Fruit fly (Drosophila melanogaster) whole organism, pupa: ENCODE data around the gene RpS13.

Source experiments
- CG10348 ChIP-seq: fragments of 200-800 bp; sonication (Bioruptor generic); IDR thresholded peaks from 2 replicates; pipeline ENCODE4 v1.3.6; 2022; ENCODE audit warnings: missing biosample characterization, missing genetic modification characterization
- CG12605 ChIP-seq: fragments of 200-800 bp; sonication (Bioruptor generic); IDR thresholded peaks from 2 replicates; pipeline ENCODE4 v1.3.6; 2022; ENCODE audit warnings: missing biosample characterization, missing genetic modification characterization
- CG13204 ChIP-seq: fragments of 200-800 bp; sonication (Bioruptor generic); optimal IDR thresholded peaks from 2 replicates; lab custom pipeline; 2018; ENCODE audit warnings: missing biosample characterization, mild to moderate bottlenecking, missing genetic modification characterization, moderate library complexity
- CG14655 ChIP-seq: fragments of 200-800 bp; sonication (Bioruptor generic); optimal IDR thresholded peaks from 3 replicates; lab custom pipeline; 2017; ENCODE audit warnings: mild to moderate bottlenecking, missing biosample characterization, missing genetic modification reagents, missing genetic modification characterization
- CG15710 ChIP-seq: fragments of 200-800 bp; sonication (Bioruptor generic); optimal IDR thresholded peaks from 2 replicates; lab custom pipeline; 2018; ENCODE audit warnings: missing biosample characterization, mild to moderate bottlenecking, missing genetic modification characterization, moderate library complexity
- CG17806 ChIP-seq: fragments of 200-800 bp; sonication (Bioruptor generic); optimal IDR thresholded peaks from 2 replicates; lab custom pipeline; 2018; ENCODE audit warnings: missing biosample characterization, mild to moderate bottlenecking, missing genetic modification characterization, moderate library complexity
- CG32121 ChIP-seq: fragments of 200-800 bp; sonication (Bioruptor generic); IDR thresholded peaks from 2 replicates; pipeline ENCODE4 v1.3.6; 2022; ENCODE audit warnings: missing biosample characterization, missing genetic modification characterization
- CG34367 ChIP-seq: fragments of 200-800 bp; sonication (Bioruptor generic); optimal IDR thresholded peaks from 2 replicates; lab custom pipeline; 2018; ENCODE audit warnings: missing biosample characterization, mild to moderate bottlenecking, missing genetic modification characterization
- CG4496 ChIP-seq: fragments of 200-800 bp; sonication (Bioruptor generic); IDR thresholded peaks from 3 replicates; pipeline ENCODE4 v1.3.6; 2022; ENCODE audit warnings: missing biosample characterization, missing genetic modification characterization
- CG8159 ChIP-seq: fragments of 200-800 bp; sonication (Bioruptor generic); optimal IDR thresholded peaks from 3 replicates; lab custom pipeline; 2018; ENCODE audit warnings: missing biosample characterization, mild to moderate bottlenecking, missing genetic modification characterization, moderate library complexity
- CG8301 ChIP-seq: fragments of 200-800 bp; sonication (Bioruptor generic); optimal IDR thresholded peaks from 2 replicates; lab custom pipeline; 2018; ENCODE audit warnings: missing biosample characterization, mild to moderate bottlenecking, missing genetic modification characterization
- CG9948 ChIP-seq: fragments of 200-800 bp; sonication (Bioruptor generic); optimal IDR thresholded peaks from 2 replicates; lab custom pipeline; 2018; ENCODE audit warnings: missing biosample characterization, mild to moderate bottlenecking, missing genetic modification characterization, moderate library complexity
- D1 ChIP-seq: fragments of 200-800 bp; sonication (Bioruptor generic); optimal IDR thresholded peaks from 2 replicates; lab custom pipeline; 2018; ENCODE audit warnings: missing biosample characterization, mild to moderate bottlenecking, missing genetic modification characterization, moderate library complexity
- EcR ChIP-seq: fragments of 200-800 bp; sonication (Bioruptor generic); optimal IDR thresholded peaks from 3 replicates; lab custom pipeline; 2019; ENCODE audit warnings: missing biosample characterization, missing genetic modification characterization, mild to moderate bottlenecking, moderate library complexity, missing genetic modification reagents
- Ets98B ChIP-seq: fragments of 200-800 bp; sonication (Bioruptor generic); IDR thresholded peaks from 2 replicates; pipeline ENCODE4 v1.3.6; 2022; ENCODE audit warnings: missing biosample characterization, missing genetic modification characterization
- Pif1A ChIP-seq: fragments of 200-800 bp; sonication (Bioruptor generic); optimal IDR thresholded peaks from 3 replicates; lab custom pipeline; 2016; ENCODE audit warnings: missing biosample characterization, missing genetic modification characterization
- Pif1B ChIP-seq: fragments of 200-800 bp; sonication (Bioruptor generic); optimal IDR thresholded peaks from 3 replicates; lab custom pipeline; 2016; ENCODE audit warnings: missing biosample characterization, missing genetic modification characterization
- Snoo ChIP-seq: fragments of 200-800 bp; sonication (Bioruptor generic); optimal IDR thresholded peaks from 3 replicates; lab custom pipeline; 2017; ENCODE audit warnings: missing biosample characterization, mild to moderate bottlenecking, missing genetic modification characterization, inconsistent platforms
- fd96Ca ChIP-seq: fragments of 200-800 bp; sonication (Bioruptor generic); IDR thresholded peaks from 3 replicates; pipeline ENCODE4 v1.3.6; 2022; ENCODE audit warnings: missing biosample characterization, missing genetic modification characterization
- gl ChIP-seq: fragments of 200-800 bp; sonication (Bioruptor generic); optimal IDR thresholded peaks from 2 replicates; lab custom pipeline; 2018; ENCODE audit warnings: missing biosample characterization, mild to moderate bottlenecking, missing genetic modification characterization
- rn ChIP-seq: fragments of 200-800 bp; sonication (Bioruptor generic); IDR thresholded peaks from 2 replicates; pipeline ENCODE4 v1.3.6; 2022; ENCODE audit warnings: missing biosample characterization, missing genetic modification characterization

RpS13 gene

dm6 chr2L:8333624-8334023 is 30.8 kb downstream of the RpS13 start:
- TF ChIP-seq CG13204 (no peak), CG12605 (GFP tag; lab: Robert Waterston, UW) (no peak), CG34367 (tag; lab: Kevin White, UChicago) (no peak), CG32121 (GFP tag; lab: Robert Waterston, UW) (no peak), CG10348 (GFP tag; lab: Robert Waterston, UW) (no peak), fd96Ca (GFP tag; lab: Robert Waterston, UW) (no peak), EcR (GFP tag; lab: Kevin White, UChicago) (no peak), CG17806 (no peak), Snoo (tag; lab: Kevin White, UChicago) (no peak)

dm6 chr2L:8333185-8333584 is 31.3 kb downstream of the RpS13 start:
- TF ChIP-seq D1 (no peak), CG10348 (GFP tag; lab: Robert Waterston, UW) (no peak), CG4496 (GFP tag; lab: Robert Waterston, UW) (no peak), Pif1A (GFP tag; lab: Kevin White, UChicago) (no peak), CG32121 (GFP tag; lab: Robert Waterston, UW) (no peak), CG14655 (GFP tag; lab: Kevin White, UChicago) (no peak), fd96Ca (GFP tag; lab: Robert Waterston, UW) (no peak)

DNA sequence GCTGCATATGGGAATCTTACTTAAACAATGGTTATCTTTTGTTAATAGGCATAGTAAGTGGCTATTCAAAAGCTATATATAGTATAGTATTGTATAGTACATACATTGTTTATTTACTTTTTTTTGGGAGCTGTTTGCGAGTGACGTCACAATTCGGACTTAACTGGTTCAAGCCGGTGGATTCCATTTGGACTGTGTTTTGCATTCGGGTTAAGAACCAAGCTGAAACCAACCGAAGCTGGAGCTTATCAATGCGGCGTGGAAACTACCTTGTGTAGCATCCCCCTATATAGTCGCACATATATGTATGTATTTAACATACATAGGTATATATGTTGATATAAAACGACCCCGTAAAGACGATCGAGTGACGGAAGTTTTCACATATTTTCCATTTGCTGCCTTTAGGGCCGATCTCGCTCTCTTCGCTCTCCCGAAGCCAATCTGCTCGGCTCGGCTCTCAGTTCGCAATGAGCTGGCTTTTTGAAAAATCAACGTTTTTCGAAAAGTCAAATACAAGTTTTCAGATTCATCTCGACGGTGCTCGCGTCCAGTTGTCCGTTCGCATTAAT is 35.9 kb downstream of the RpS13 start:
- TF ChIP-seq CG12605 (GFP tag; lab: Robert Waterston, UW) (no peak), Ets98B (GFP tag; lab: Robert Waterston, UW) (no peak), CG8301 (tag; lab: Kevin White, UChicago) (no peak), CG14655 (GFP tag; lab: Kevin White, UChicago) (no peak), EcR (GFP tag; lab: Kevin White, UChicago) (no peak), CG17806 (no peak), CG32121 (GFP tag; lab: Robert Waterston, UW) (no peak), CG13204 (no peak), Pif1B (GFP tag; lab: Kevin White, UChicago) (no peak), fd96Ca (GFP tag; lab: Robert Waterston, UW) (no peak), CG15710 (no peak), Snoo (tag; lab: Kevin White, UChicago) (no peak), CG4496 (GFP tag; lab: Robert Waterston, UW) (no peak), gl (tag; lab: Kevin White, UChicago) (no peak), CG8159 (tag; lab: Kevin White, UChicago) (no peak)

DNA sequence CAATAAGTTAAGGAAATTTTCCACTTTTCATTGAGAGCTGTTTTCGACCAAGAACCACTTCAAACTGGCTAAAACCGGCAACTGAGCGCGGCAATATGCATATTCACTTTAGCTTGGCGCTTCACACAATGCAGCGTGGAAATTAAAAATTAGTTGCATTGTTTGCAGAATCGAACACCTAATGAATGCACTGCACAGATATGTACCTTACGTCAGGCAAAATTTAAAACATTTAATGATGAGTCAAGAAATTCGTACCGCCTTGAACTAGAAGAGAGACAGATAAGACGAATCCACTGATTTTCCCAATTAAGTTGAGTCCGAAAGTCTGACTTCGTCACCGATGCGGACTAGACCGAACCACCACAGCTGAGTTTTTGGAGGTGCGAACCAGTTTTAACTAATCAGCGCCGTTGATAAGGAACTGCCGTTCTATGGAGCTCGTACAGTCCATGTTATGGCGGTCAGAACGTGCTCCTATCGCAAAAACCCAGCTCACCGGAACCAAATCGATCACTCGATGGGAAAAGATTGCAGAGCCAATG is 36.6 kb downstream of the RpS13 start:
- TF ChIP-seq CG13204 (no peak), CG10348 (GFP tag; lab: Robert Waterston, UW) (no peak), CG4496 (GFP tag; lab: Robert Waterston, UW) (no peak), CG9948 (tag; lab: Kevin White, UChicago) (no peak)

DNA sequence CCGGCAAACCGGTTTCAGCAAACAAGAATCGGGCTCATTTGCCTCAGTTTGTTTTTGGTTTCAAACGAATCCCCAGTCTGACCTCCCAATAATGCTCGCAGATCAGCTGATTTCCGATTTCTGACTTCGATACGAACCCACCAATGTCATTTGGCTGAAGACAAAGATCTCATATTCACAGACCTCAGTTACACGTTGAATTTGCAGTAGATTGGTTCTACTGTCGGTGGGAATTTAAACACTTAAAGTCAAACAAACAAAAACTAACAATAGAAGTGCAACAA is 37.2 kb downstream of the RpS13 start, which contains the start of gene CG14275:
CG14275 (plus strand) TSS at position 185 of the 284 bp plus-strand sequence.
- TF ChIP-seq CG34367 (tag; lab: Kevin White, UChicago) = no peak
- no peak for TF ChIP-seq fd96Ca (GFP tag; lab: Robert Waterston, UW)
- TF ChIP-seq CG15710 = no peak
- no peak for TF ChIP-seq Pif1A (GFP tag; lab: Kevin White, UChicago)
- TF ChIP-seq CG13204 = no peak
- no peak for TF ChIP-seq D1
- no peak for TF ChIP-seq CG8159 (tag; lab: Kevin White, UChicago)
- TF ChIP-seq CG9948 (tag; lab: Kevin White, UChicago) = no peak
- TF ChIP-seq CG4496 (GFP tag; lab: Robert Waterston, UW) = no peak
- TF ChIP-seq, all 21 proteins: peak for 0

dm6 chr2L:8326414-8327271 is 37.8 kb downstream of the RpS13 start:
- TF ChIP-seq rn (GFP tag; lab: Robert Waterston, UW) = no peak
- 0 out of 2 replicates have a peak, but pooled peaks have one; percentile 35 for TF ChIP-seq CG32121 (GFP tag; lab: Robert Waterston, UW)
- TF ChIP-seq CG12605 (GFP tag; lab: Robert Waterston, UW) = peak; percentile 28; the same call in 1 of the 2 replicates
- TF ChIP-seq CG9948 (tag; lab: Kevin White, UChicago) = peak; percentile 0
- peak; percentile 37 for TF ChIP-seq CG8159 (tag; lab: Kevin White, UChicago)
- TF ChIP-seq CG15710 = peak; percentile 1
- no peak for TF ChIP-seq CG13204
- peak; percentile 4 for TF ChIP-seq CG17806
- TF ChIP-seq CG4496 (GFP tag; lab: Robert Waterston, UW) = 0 out of 3 replicates have a peak, but pooled peaks have one; percentile 46
